Fruit fly (Drosophila melanogaster) whole organism, embryonic: ENCODE data around the gene RpL7A.

Experiments
- Atf6 ChIP-seq: fragments of 200-800 bp; sonication (Bioruptor generic); IDR thresholded peaks from 2 replicates; pipeline ENCODE4 v1.3.6; 2022; ENCODE audit warnings: missing biosample characterization, missing genetic modification characterization
- BEAF-32 ChIP-seq: fragments of 200-800 bp; sonication (Bioruptor generic); optimal IDR thresholded peaks from 3 replicates; lab custom pipeline; 2017; ENCODE audit warnings: missing biosample characterization, missing genetic modification characterization, mild to moderate bottlenecking, moderate library complexity, missing genetic modification reagents
- CG1024 ChIP-seq: fragments of 200-800 bp; sonication (Bioruptor generic); IDR thresholded peaks from 2 replicates; pipeline ENCODE4 v1.3.6; 2022; ENCODE audit warnings: missing biosample characterization, missing genetic modification characterization
- CG11723 ChIP-seq: fragments of 200-800 bp; sonication (Bioruptor generic); optimal IDR thresholded peaks from 2 replicates; lab custom pipeline; 2017; ENCODE audit warnings: missing biosample characterization, mild to moderate bottlenecking, missing genetic modification characterization
- CG12659 ChIP-seq: fragments of 200-800 bp; sonication (Bioruptor generic); optimal IDR thresholded peaks from 3 replicates; lab custom pipeline; 2017; ENCODE audit warnings: mild to moderate bottlenecking, missing biosample characterization, missing genetic modification reagents, missing genetic modification characterization
- CG12942 ChIP-seq: fragments of 200-800 bp; sonication (Bioruptor generic); optimal IDR thresholded peaks from 3 replicates; lab custom pipeline; 2016; ENCODE audit warnings: missing biosample characterization, missing genetic modification characterization
- CG13424 ChIP-seq: fragments of 200-800 bp; sonication (Bioruptor generic); optimal IDR thresholded peaks from 2 replicates; lab custom pipeline; 2019; ENCODE audit warnings: missing biosample characterization, mild to moderate bottlenecking, missing genetic modification characterization, moderate library complexity
- CG15514 ChIP-seq: fragments of 200-800 bp; sonication (Bioruptor generic); optimal IDR thresholded peaks from 3 replicates; lab custom pipeline; 2017; ENCODE audit warnings: missing biosample characterization, missing genetic modification characterization, mild to moderate bottlenecking, moderate library complexity, missing genetic modification reagents
- CG15601 ChIP-seq: fragments of 200-800 bp; sonication (Bioruptor generic); optimal IDR thresholded peaks from 3 replicates; lab custom pipeline; 2019; ENCODE audit warnings: missing biosample characterization, mild to moderate bottlenecking, missing genetic modification characterization, moderate library complexity
- CG17186 ChIP-seq: fragments of 200-800 bp; sonication (Bioruptor generic); optimal IDR thresholded peaks from 3 replicates; lab custom pipeline; 2017; ENCODE audit warnings: missing biosample characterization, missing genetic modification reagents, missing genetic modification characterization
- CG17328 ChIP-seq: fragments of 200-800 bp; sonication (Bioruptor generic); IDR thresholded peaks from 2 replicates; pipeline ENCODE4 v1.3.6; 2022; ENCODE audit warnings: missing biosample characterization, missing genetic modification characterization
- CG2116 ChIP-seq: fragments of 200-800 bp; sonication (Bioruptor generic); optimal IDR thresholded peaks from 3 replicates; lab custom pipeline; 2018; ENCODE audit warnings: missing biosample characterization, mild to moderate bottlenecking, missing genetic modification characterization
- CG2120 ChIP-seq: fragments of 200-800 bp; sonication (Bioruptor generic); optimal IDR thresholded peaks from 3 replicates; lab custom pipeline; 2016; ENCODE audit warnings: missing biosample characterization, missing genetic modification characterization
- CG3281 ChIP-seq: fragments of 200-800 bp; sonication (Bioruptor generic); optimal IDR thresholded peaks from 3 replicates; lab custom pipeline; 2017; ENCODE audit warnings: missing biosample characterization, mild to moderate bottlenecking, missing genetic modification characterization
- CG3726 ChIP-seq: fragments of 200-800 bp; sonication (Bioruptor generic); IDR thresholded peaks from 3 replicates; pipeline ENCODE4, ENCODE4 v1.3.6; 2022; ENCODE audit warnings: missing biosample characterization, missing genetic modification characterization
- CG43689 ChIP-seq: fragments of 200-800 bp; sonication (Bioruptor generic); IDR thresholded peaks from 2 replicates; pipeline ENCODE4 v1.3.6; 2022; ENCODE audit warnings: missing biosample characterization, missing genetic modification characterization
- CG4424 ChIP-seq: fragments of 200-800 bp; sonication (Bioruptor generic); optimal IDR thresholded peaks from 3 replicates; lab custom pipeline; 2016; ENCODE audit warnings: missing biosample characterization, missing genetic modification characterization
- CG7786 ChIP-seq: fragments of 200-800 bp; sonication (Bioruptor generic); optimal IDR thresholded peaks from 2 replicates; lab custom pipeline; 2016; ENCODE audit warnings: missing biosample characterization, missing genetic modification characterization
- CG9932 ChIP-seq: fragments of 200-800 bp; sonication (Bioruptor generic); IDR thresholded peaks from 2 replicates; pipeline ENCODE4 v1.3.6; 2022; ENCODE audit warnings: missing biosample characterization, missing genetic modification characterization
- HHEX ChIP-seq: fragments of 200-800 bp; sonication (Bioruptor generic); optimal IDR thresholded peaks from 3 replicates; lab custom pipeline; 2017; ENCODE audit warnings: missing biosample characterization, mild to moderate bottlenecking, missing genetic modification characterization, missing genetic modification reagents
- HLH54F ChIP-seq: fragments of 200-800 bp; sonication (Bioruptor generic); optimal IDR thresholded peaks from 3 replicates; lab custom pipeline; 2016; ENCODE audit warnings: missing biosample characterization, missing genetic modification characterization
- Hmr ChIP-seq: fragments of 200-800 bp; sonication (Bioruptor generic); optimal IDR thresholded peaks from 3 replicates; lab custom pipeline; 2017; ENCODE audit warnings: mild to moderate bottlenecking, missing biosample characterization, missing genetic modification reagents, missing genetic modification characterization
- Hr3 ChIP-seq: fragments of 200-800 bp; sonication (Bioruptor generic); optimal IDR thresholded peaks from 3 replicates; lab custom pipeline; 2016; ENCODE audit warnings: missing biosample characterization, missing genetic modification characterization
- Kr ChIP-seq: fragments of 200-800 bp; sonication (Bioruptor generic); optimal IDR thresholded peaks from 2 replicates; lab custom pipeline; 2017; ENCODE audit warnings: missing biosample characterization, mild to moderate bottlenecking, missing genetic modification characterization
- Rfx ChIP-seq: fragments of 200-800 bp; sonication (Bioruptor generic); IDR thresholded peaks from 2 replicates; pipeline ENCODE4 v1.3.6; 2022; ENCODE audit warnings: missing biosample characterization, missing genetic modification characterization
- Scr ChIP-seq: fragments of 200-800 bp; sonication (Bioruptor generic); IDR thresholded peaks from 2 replicates; pipeline ENCODE4 v1.3.6; 2022; ENCODE audit warnings: missing biosample characterization, missing genetic modification characterization; ENCODE audit not compliant: partially characterized antibody
- Sox102F ChIP-seq: fragments of 200-800 bp; sonication (Bioruptor generic); optimal IDR thresholded peaks from 2 replicates; lab custom pipeline; 2018; ENCODE audit warnings: missing biosample characterization, mild to moderate bottlenecking, missing genetic modification characterization, moderate library complexity
- Spps ChIP-seq: fragments of 200-800 bp; sonication (Bioruptor generic); optimal IDR thresholded peaks from 2 replicates; lab custom pipeline; 2018; ENCODE audit warnings: missing biosample characterization, mild to moderate bottlenecking, missing genetic modification characterization
- Sry-β ChIP-seq: fragments of 200-800 bp; sonication (Bioruptor generic); optimal IDR thresholded peaks from 2 replicates; lab custom pipeline; 2018; ENCODE audit warnings: missing biosample characterization, mild to moderate bottlenecking, missing genetic modification characterization, moderate library complexity
- Sry-δ ChIP-seq: fragments of 200-800 bp; sonication (Bioruptor generic); optimal IDR thresholded peaks from 2 replicates; lab custom pipeline; 2016; ENCODE audit warnings: missing biosample characterization, missing genetic modification characterization
- Tbp ChIP-seq: fragments of >200 bp; optimal IDR thresholded peaks from 2 replicates; lab custom pipeline; 2018; ENCODE audit warnings: missing biosample characterization, missing genetic modification characterization
- Vsx1 ChIP-seq: fragments of 200-800 bp; sonication (Bioruptor generic); optimal IDR thresholded peaks from 2 replicates; lab custom pipeline; 2017; ENCODE audit warnings: missing biosample characterization, mild to moderate bottlenecking, missing genetic modification characterization, missing genetic modification reagents
- ash1 ChIP-seq: fragments of 200-800 bp; sonication (Bioruptor generic); optimal IDR thresholded peaks from 2 replicates; lab custom pipeline; 2018; ENCODE audit warnings: missing biosample characterization, mild to moderate bottlenecking, missing genetic modification characterization
- az2 ChIP-seq: fragments of 200-800 bp; sonication (Bioruptor generic); optimal IDR thresholded peaks from 3 replicates; lab custom pipeline; 2016; ENCODE audit warnings: missing biosample characterization, missing genetic modification characterization
- bowl ChIP-seq: fragments of 200-800 bp; sonication (Bioruptor generic); IDR thresholded peaks from 2 replicates; pipeline ENCODE4 v1.3.6; 2022; ENCODE audit warnings: missing biosample characterization, missing genetic modification characterization
- cwo ChIP-seq: fragments of 200-800 bp; sonication (Bioruptor generic); optimal IDR thresholded peaks from 3 replicates; lab custom pipeline; 2017; ENCODE audit warnings: missing biosample characterization, missing genetic modification characterization, mild to moderate bottlenecking, moderate library complexity, missing genetic modification reagents
- dm ChIP-seq: fragments of 200-800 bp; sonication (Bioruptor generic); optimal IDR thresholded peaks from 3 replicates; lab custom pipeline; 2016; ENCODE audit warnings: missing biosample characterization, missing genetic modification characterization
- dmrt99B ChIP-seq: fragments of 200-800 bp; sonication (Bioruptor generic); optimal IDR thresholded peaks from 2 replicates; lab custom pipeline; 2018; ENCODE audit warnings: missing biosample characterization, mild to moderate bottlenecking, missing genetic modification characterization, moderate library complexity
- en ChIP-seq: fragments of 200-800 bp; sonication (Bioruptor generic); optimal IDR thresholded peaks from 2 replicates; lab custom pipeline; 2016; ENCODE audit warnings: missing biosample characterization, missing genetic modification characterization
- gsb-n ChIP-seq: fragments of 200-800 bp; sonication (Bioruptor generic); optimal IDR thresholded peaks from 3 replicates; lab custom pipeline; 2018; ENCODE audit warnings: missing biosample characterization, mild to moderate bottlenecking, missing genetic modification characterization
- ham ChIP-seq: fragments of 200-800 bp; sonication (Bioruptor generic); IDR thresholded peaks from 2 replicates; pipeline ENCODE4 v1.3.6; 2022; ENCODE audit warnings: missing biosample characterization, missing genetic modification characterization
- kay ChIP-seq: fragments of 200-800 bp; sonication (Bioruptor generic); optimal IDR thresholded peaks from 2 replicates; lab custom pipeline; 2016; ENCODE audit warnings: missing biosample characterization, missing genetic modification characterization
- ken ChIP-seq: fragments of 200-800 bp; sonication (Bioruptor generic); IDR thresholded peaks from 3 replicates; pipeline ENCODE4 v1.3.6; 2022; ENCODE audit warnings: missing biosample characterization, missing genetic modification characterization
- mirr ChIP-seq: fragments of 200-800 bp; sonication (Bioruptor generic); optimal IDR thresholded peaks from 3 replicates; lab custom pipeline; 2018; ENCODE audit warnings: missing biosample characterization, mild to moderate bottlenecking, missing genetic modification characterization
- onecut ChIP-seq: fragments of 200-800 bp; sonication (Bioruptor generic); IDR thresholded peaks from 2 replicates; pipeline ENCODE4 v1.3.6; 2022; ENCODE audit warnings: missing biosample characterization, missing genetic modification characterization
- peb ChIP-seq: fragments of 200-800 bp; sonication (Bioruptor generic); IDR thresholded peaks from 2 replicates; pipeline ENCODE4 v1.3.6; 2022; ENCODE audit warnings: missing biosample characterization, missing genetic modification characterization
- ttk ChIP-seq: fragments of 200-800 bp; sonication (Bioruptor generic); IDR thresholded peaks from 2 replicates; pipeline ENCODE4 v2.1.2; 2022; ENCODE audit warnings: missing biosample characterization, missing genetic modification characterization
- tup ChIP-seq: fragments of 200-800 bp; sonication (Bioruptor generic); optimal IDR thresholded peaks from 2 replicates; lab custom pipeline; 2016; ENCODE audit warnings: missing biosample characterization, mild to moderate bottlenecking, missing genetic modification characterization, moderate library complexity
- wdn ChIP-seq: fragments of 200-800 bp; sonication (Bioruptor generic); IDR thresholded peaks from 2 replicates; pipeline ENCODE4 v1.3.6; 2022; ENCODE audit warnings: missing biosample characterization, missing genetic modification characterization
- zfh1 ChIP-seq: fragments of 200-800 bp; sonication (Bioruptor generic); IDR thresholded peaks from 3 replicates; pipeline ENCODE4 v1.3.6; 2022; ENCODE audit warnings: missing biosample characterization, missing genetic modification characterization

RpL7A gene

dm6 chrX:6533101-6533636 is at the start of gene RpL7A (continued):
- TF ChIP-seq ttk (GFP tag; lab: Robert Waterston, UW), result peak; percentile 44; the same call in 1 of the 2 replicates
- peak; percentile 33 for TF ChIP-seq Sry-δ (GFP tag; lab: Kevin White, UChicago)
- no peak for TF ChIP-seq CG13424 (tag; lab: Kevin White, UChicago)
- TF ChIP-seq CG7786 (GFP tag; lab: Kevin White, UChicago), result no peak
- peak; percentile 27 for TF ChIP-seq Spps (tag; lab: Kevin White, UChicago)
- peak; percentile 64 for TF ChIP-seq dm (GFP tag; lab: Kevin White, UChicago)
- TF ChIP-seq ham (GFP tag; lab: Robert Waterston, UW), result no peak
- peak; percentile 74 for TF ChIP-seq CG12659
- TF ChIP-seq CG11723 (GFP tag; lab: Kevin White, UChicago), result peak; percentile 60
- no peak for TF ChIP-seq CG43689 (GFP tag; lab: Robert Waterston, UW)
- TF ChIP-seq en (GFP tag; lab: Kevin White, UChicago), result peak; percentile 20
- TF ChIP-seq Sry-β (GFP tag; lab: Kevin White, UChicago), result no peak
- no peak for TF ChIP-seq az2 (GFP tag; lab: Kevin White, UChicago)
- peak; percentile 80 for TF ChIP-seq zfh1 (GFP tag; lab: Robert Waterston, UW)
- TF ChIP-seq CG2116 (GFP tag; lab: Kevin White, UChicago), result no peak
- TF ChIP-seq ash1 (GFP tag; lab: Kevin White, UChicago), result peak; percentile 29
- TF ChIP-seq Hr3 (GFP tag; lab: Kevin White, UChicago), result peak; percentile 11
- no peak for TF ChIP-seq CG3726 (GFP tag; lab: Robert Waterston, UW)
- TF ChIP-seq Hmr (GFP tag; lab: Kevin White, UChicago), result peak; percentile 87
- no peak for TF ChIP-seq kay (GFP tag; lab: Kevin White, UChicago)
- TF ChIP-seq dmrt99B (tag; lab: Kevin White, UChicago), result peak; percentile 43
- peak; percentile 15 for TF ChIP-seq CG17186 (GFP tag; lab: Kevin White, UChicago)
- TF ChIP-seq HLH54F (GFP tag; lab: Kevin White, UChicago), result peak; percentile 35
- TF ChIP-seq CG2120 (GFP tag; lab: Kevin White, UChicago), result no peak
- TF ChIP-seq ken (GFP tag; lab: Robert Waterston, UW), result peak; percentile 79
- no peak for TF ChIP-seq Scr (GFP tag; lab: Robert Waterston, UW)
- peak; percentile 80 for TF ChIP-seq Rfx (GFP tag; lab: Robert Waterston, UW)
- TF ChIP-seq Atf6, result peak; percentile 46; the same call in 1 of the 2 replicates
- peak; percentile 73 for TF ChIP-seq onecut (GFP tag; lab: Robert Waterston, UW)
- TF ChIP-seq gsb-n (tag; lab: Kevin White, UChicago), result peak; percentile 9
- TF ChIP-seq Kr (GFP tag; lab: Kevin White, UChicago), result no peak
- no peak for TF ChIP-seq Sox102F (GFP tag; lab: Kevin White, UChicago)
- peak; percentile 48; the same call in 1 of the 2 replicates for TF ChIP-seq CG1024 (GFP tag; lab: Robert Waterston, UW)
- TF ChIP-seq wdn, result 0 out of 2 replicates have a peak, but pooled peaks have one; percentile 52
- TF ChIP-seq CG3281 (GFP tag; lab: Kevin White, UChicago), result peak; percentile 77
- TF ChIP-seq CG9932, result peak; percentile 29; the same call in 1 of the 2 replicates
- peak; percentile 2 for TF ChIP-seq CG15601 (tag; lab: Kevin White, UChicago)
- peak; percentile 41 for TF ChIP-seq BEAF-32 (GFP tag; lab: Kevin White, UChicago)
- TF ChIP-seq CG15514 (GFP tag; lab: Kevin White, UChicago), result peak; percentile 82
- TF ChIP-seq cwo, result peak; percentile 16
- peak; percentile 78 for TF ChIP-seq CG17328 (GFP tag; lab: Robert Waterston, UW)
- peak; percentile 60 for TF ChIP-seq Vsx1
- TF ChIP-seq tup (GFP tag; lab: Kevin White, UChicago), result no peak
- no peak for TF ChIP-seq bowl
- no peak for TF ChIP-seq peb (GFP tag; lab: Robert Waterston, UW)
- TF ChIP-seq Tbp (GFP tag; lab: Kevin White, UChicago), result no peak
- peak; percentile 81 for TF ChIP-seq mirr (GFP tag; lab: Kevin White, UChicago)
- no peak for TF ChIP-seq CG12942 (GFP tag; lab: Kevin White, UChicago)
- peak; percentile 45 for TF ChIP-seq CG4424 (GFP tag; lab: Kevin White, UChicago)
- TF ChIP-seq HHEX, result peak; percentile 77
